Fruit fly (Drosophila melanogaster) whole organism, prepupa: Measurements from ENCODE around the gene CG6569.

Experiments used
- CG16779 ChIP-seq: fragments of 200-800 bp; sonication (Bioruptor generic); optimal IDR thresholded peaks from 3 replicates; lab custom pipeline; 2017; ENCODE audit warnings: missing biosample characterization, mild to moderate bottlenecking, missing genetic modification characterization
- Eip75B ChIP-seq: fragments of 200-800 bp; sonication (Bioruptor generic); optimal IDR thresholded peaks from 3 replicates; lab custom pipeline; 2016; ENCODE audit warnings: missing biosample characterization, missing genetic modification characterization
- Hr39 ChIP-seq: fragments of 200-800 bp; sonication (Bioruptor generic); optimal IDR thresholded peaks from 2 replicates; lab custom pipeline; 2016; ENCODE audit warnings: missing biosample characterization, missing genetic modification characterization
- Sox15 ChIP-seq: fragments of 200-800 bp; sonication (Bioruptor generic); optimal IDR thresholded peaks from 3 replicates; lab custom pipeline; 2016; ENCODE audit warnings: missing biosample characterization, missing genetic modification characterization
- cyc ChIP-seq: fragments of 200-800 bp; sonication (Bioruptor generic); optimal IDR thresholded peaks from 3 replicates; lab custom pipeline; 2016; ENCODE audit warnings: missing biosample characterization, missing genetic modification characterization
- dsx ChIP-seq: fragments of 200-800 bp; optimal IDR thresholded peaks from 3 replicates; lab custom pipeline; 2019; ENCODE audit warnings: missing biosample characterization, mild to moderate bottlenecking, missing genetic modification characterization, moderate library complexity; ENCODE audit not compliant: poor library complexity, severe bottlenecking
- lz ChIP-seq: fragments of 200-800 bp; sonication (Bioruptor generic); optimal IDR thresholded peaks from 3 replicates; lab custom pipeline; 2016; ENCODE audit warnings: missing biosample characterization, missing genetic modification characterization

DNA sequence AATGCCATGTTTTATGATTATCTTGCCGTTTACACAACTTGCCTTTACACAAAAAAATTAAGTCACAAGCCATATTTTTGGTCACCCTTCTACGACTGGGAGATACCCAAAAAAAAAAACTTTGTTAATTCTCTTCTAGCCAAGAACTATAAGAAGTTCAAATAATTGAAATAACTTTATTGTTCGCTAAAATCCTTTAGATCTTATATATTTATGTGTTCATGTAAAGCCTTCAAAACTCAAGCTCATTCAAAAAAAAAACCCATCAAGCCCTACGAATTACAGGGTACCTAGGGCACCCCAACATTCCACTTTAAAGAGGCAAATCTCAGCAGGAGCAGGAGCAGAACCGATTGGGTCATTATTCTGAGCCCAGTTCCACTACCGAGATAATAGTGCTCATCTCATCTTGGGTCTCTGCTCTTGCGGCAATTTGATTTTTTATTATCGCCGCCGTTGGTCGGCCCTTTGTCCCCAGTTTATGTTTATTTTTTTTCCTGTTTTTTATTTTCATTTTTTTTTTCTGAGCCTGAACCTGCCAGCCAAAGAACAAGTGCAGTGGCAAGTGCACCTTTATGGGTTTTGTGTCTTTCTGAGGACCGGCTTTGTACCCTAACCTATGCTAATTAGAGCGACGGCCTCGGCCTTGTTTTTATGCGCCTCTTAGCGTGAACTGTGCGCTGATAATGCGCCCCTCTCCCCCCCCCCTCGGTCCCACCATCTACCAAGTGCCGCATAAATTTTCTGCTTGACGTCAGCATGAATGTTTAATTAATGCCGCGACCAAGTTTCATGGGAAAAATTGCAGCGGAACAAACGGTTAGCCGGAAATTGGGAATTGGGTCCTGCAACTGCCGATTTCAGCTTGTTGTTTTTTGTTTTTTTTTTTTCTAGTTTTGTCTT lies 26.0 kb downstream of the CG6569 start:
- peak; percentile 19 for TF ChIP-seq Hr39
- peak; percentile 33 for TF ChIP-seq cyc (GFP tag; lab: Kevin White, UChicago)
- no peak for TF ChIP-seq Sox15 (GFP tag; lab: Kevin White, UChicago)
- TF ChIP-seq Eip75B (GFP tag; lab: Kevin White, UChicago): peak; percentile 32
- no peak for TF ChIP-seq dsx
- peak; percentile 6 for TF ChIP-seq lz (GFP tag; lab: Kevin White, UChicago)
- no peak for TF ChIP-seq CG16779 (tag; lab: Kevin White, UChicago)
